Worm (Caenorhabditis elegans) whole organism, L4/young adult: ENCODE data around the gene ugt-33.

Experiments
- W03F9.2 ChIP-seq: fragments of 150-350 bp; optimal IDR thresholded peaks from 2 replicates; lab custom pipeline; 2014; ENCODE audit warnings: missing biosample characterization, missing genetic modification characterization
- dao-5 ChIP-seq: sonication (generic microtip); optimal IDR thresholded peaks from 2 replicates; lab custom pipeline; 2016; ENCODE audit warnings: missing genotype, missing genetic modification characterization, moderate library complexity, missing compliant biosample characterization
- him-1 ChIP-seq: sonication (generic microtip); optimal IDR thresholded peaks from 2 replicates; lab custom pipeline; 2016; ENCODE audit warnings: missing genotype, missing genetic modification reagents, missing genetic modification characterization, missing compliant biosample characterization

DNA sequence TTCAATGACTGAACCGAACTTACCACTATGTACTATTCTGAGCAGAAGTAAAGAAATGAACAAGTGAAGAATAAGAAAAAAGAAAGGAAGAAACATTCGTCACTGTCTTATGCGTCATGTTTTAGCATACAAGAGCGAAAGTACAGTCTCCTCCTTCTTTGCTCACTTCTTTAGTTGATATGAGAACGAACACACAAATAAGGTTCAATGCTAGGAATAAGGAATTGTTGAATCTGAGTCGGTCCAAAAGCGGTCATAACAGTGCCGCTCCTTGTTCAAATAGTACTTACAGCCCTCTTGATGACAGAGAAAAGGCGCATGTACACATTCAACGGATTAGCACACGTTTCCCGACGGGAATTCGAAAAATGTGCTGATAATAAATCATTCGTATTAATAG is 45.9 kb downstream of the ugt-33 start, which contains the start of gene F25D1.8:
- TF ChIP-seq him-1 (no peak), W03F9.2 (no peak), dao-5 (no peak)
